Fruit fly (Drosophila melanogaster): ENCODE measurements around the gene smog.

DNA sequence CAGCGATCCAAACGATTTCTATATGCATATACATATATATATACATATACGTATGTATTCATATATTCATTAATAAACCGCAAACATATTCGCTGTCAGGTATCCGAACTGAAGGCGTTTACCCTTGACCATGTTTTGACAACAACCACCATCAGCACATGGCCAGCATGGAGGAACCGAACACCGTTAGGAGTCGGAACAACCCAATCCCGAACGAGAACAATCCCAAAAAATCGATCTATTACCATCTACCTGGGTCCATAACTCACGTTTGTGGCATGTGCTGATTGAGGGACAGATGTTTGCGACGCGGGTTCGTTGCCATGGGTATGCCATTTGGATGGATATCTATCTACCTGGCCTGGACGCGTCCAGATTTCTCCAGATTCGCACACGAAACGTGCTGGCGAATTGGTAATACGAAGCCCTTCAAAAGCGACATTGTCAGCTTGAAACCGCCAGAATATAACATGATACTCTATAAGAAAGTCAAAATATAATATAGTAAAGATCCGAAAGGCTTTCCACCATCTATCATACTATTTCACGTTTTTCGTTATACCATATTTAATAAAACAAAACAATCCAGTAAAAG is 36.9 kb downstream of the smog start, which contains the start of gene CG15625:
- TF ChIP-seq Dll (optimal IDR thresholded peaks at IDR 0.05) (no peak), CG8478 (optimal IDR thresholded peaks at IDR 0.05) (no peak)
